Worm (Caenorhabditis elegans) whole organism, L4 larva: ENCODE data around the gene W02H5.2.
"Not testable (repeated sequence)": the region's sequence is repeated elsewhere in the genome, so short reads cannot be mapped to it uniquely, and the experiment has no call there.

Experiments
- R02D3.7 ChIP-seq: fragments of 150-350 bp; sonication (generic microtip); optimal IDR thresholded peaks from 3 replicates; lab custom pipeline; 2014; ENCODE audit warnings: missing biosample characterization, missing genetic modification characterization
- Y105C5A.15 ChIP-seq: fragments of 200-800 bp; sonication (Bioruptor generic); IDR thresholded peaks from 2 replicates; pipeline ENCODE4 v1.3.6; 2022; ENCODE audit warnings: missing genetic modification characterization, missing compliant biosample characterization
- aha-1 ChIP-seq: fragments of 150-350 bp; peaks from one replicate; lab custom pipeline; 2014; ENCODE audit warnings: missing biosample characterization, missing genetic modification characterization
- ama-1 ChIP-seq: fragments of 150-350 bp; optimal IDR thresholded peaks from 2 replicates; lab custom pipeline; 2014; ENCODE audit warnings: inconsistent platforms, mixed read lengths
- arid-1 ChIP-seq: fragments of 200-800 bp; sonication (Bioruptor generic); conservative IDR thresholded peaks from 2 replicates; pipeline ENCODE4 v1.3.6; 2022; ENCODE audit warnings: missing genetic modification reagents, missing genetic modification characterization, missing compliant biosample characterization
- ceh-32 ChIP-seq: sonication (generic microtip); optimal IDR thresholded peaks from 2 replicates; lab custom pipeline; 2016; ENCODE audit warnings: mild to moderate bottlenecking, missing genetic modification characterization, missing compliant biosample characterization; ENCODE audit not compliant: poor library complexity
- ceh-82 ChIP-seq: sonication (generic microtip); optimal IDR thresholded peaks from 2 replicates; lab custom pipeline; 2017; ENCODE audit warnings: missing biosample characterization, missing genetic modification characterization
- daf-12 ChIP-seq: fragments of 150-350 bp; optimal IDR thresholded peaks from 2 replicates; lab custom pipeline; 2014; ENCODE audit warnings: missing biosample characterization, missing genetic modification reagents, missing genetic modification characterization
- dmd-6 ChIP-seq: fragments of 200-800 bp; sonication (Bioruptor generic); IDR thresholded peaks from 2 replicates; pipeline ENCODE4 v1.3.6; 2022; ENCODE audit warnings: missing genetic modification reagents, missing genetic modification characterization, missing compliant biosample characterization
- dmd-8 ChIP-seq: fragments of 200-800 bp; sonication (Bioruptor generic); IDR thresholded peaks from 2 replicates; pipeline ENCODE4 v1.3.6; 2022; ENCODE audit warnings: missing genetic modification characterization, missing compliant biosample characterization
- dmd-9 ChIP-seq: fragments of 200-800 bp; sonication (Bioruptor generic); IDR thresholded peaks from 2 replicates; pipeline ENCODE4 v1.3.6; 2022; ENCODE audit warnings: missing genetic modification reagents, missing genetic modification characterization, missing compliant biosample characterization
- dve-1 ChIP-seq: sonication (generic microtip); optimal IDR thresholded peaks from 2 replicates; lab custom pipeline; 2017; ENCODE audit warnings: antibody characterized with exemption, mild to moderate bottlenecking, missing genetic modification characterization, missing compliant biosample characterization; ENCODE audit not compliant: insufficient read depth
- egl-43 ChIP-seq: fragments of 200-800 bp; sonication (Bioruptor generic); IDR thresholded peaks from 2 replicates; pipeline ENCODE4 v1.3.6; 2022; ENCODE audit warnings: missing genetic modification reagents, missing genetic modification characterization, missing compliant biosample characterization
- gei-8 ChIP-seq: fragments of 200-800 bp; sonication (Bioruptor generic); optimal IDR thresholded peaks from 2 replicates; lab custom pipeline; 2018; ENCODE audit warnings: mild to moderate bottlenecking, missing genetic modification characterization, missing compliant biosample characterization
- jun-1 ChIP-seq: fragments of 150-350 bp; optimal IDR thresholded peaks from 2 replicates; lab custom pipeline; 2014; ENCODE audit warnings: missing biosample characterization, missing genetic modification reagents, missing genetic modification characterization
- lim-7 ChIP-seq: fragments of 200-800 bp; sonication (Bioruptor generic); IDR thresholded peaks from 2 replicates; pipeline ENCODE4 v1.3.6; 2022; ENCODE audit warnings: missing genetic modification characterization, missing compliant biosample characterization
- lin-38 ChIP-seq: fragments of 200-800 bp; sonication (Bioruptor generic); IDR thresholded peaks from 2 replicates; pipeline ENCODE4 v1.3.6; 2022; ENCODE audit warnings: missing genetic modification reagents, missing genetic modification characterization, missing compliant biosample characterization
- nhr-28 ChIP-seq: fragments of 150-350 bp; optimal IDR thresholded peaks from 2 replicates; lab custom pipeline; 2014; ENCODE audit warnings: missing biosample characterization, missing genetic modification characterization
- nhr-48 ChIP-seq: sonication (generic microtip); optimal IDR thresholded peaks from 2 replicates; lab custom pipeline; 2016; ENCODE audit warnings: mild to moderate bottlenecking, missing genetic modification characterization, missing compliant biosample characterization
- nhr-76 ChIP-seq: fragments of 150-350 bp; optimal IDR thresholded peaks from 2 replicates; lab custom pipeline; 2014; ENCODE audit warnings: missing biosample characterization, missing genetic modification characterization
- pha-4 ChIP-seq, 2 experiments: fragments of 150-350 bp in 1 of 2; fragments of 200-800 bp in 1 of 2; sonication (Bioruptor generic) in 1 of 2; IDR thresholded peaks in 1 of 2; optimal IDR thresholded peaks in 1 of 2; 2 replicates each; pipeline versions ENCODE4 v1.3.6 to Lab custom; 2014 to 2022; ENCODE audit warnings: missing genetic modification characterization in 2 of 2, missing genetic modification reagents in 2 of 2, missing biosample characterization in 1 of 2, missing compliant biosample characterization in 1 of 2
- saeg-2 ChIP-seq: fragments of 200-800 bp; sonication (Bioruptor generic); IDR thresholded peaks from 2 replicates; pipeline ENCODE4 v1.3.6; 2022; ENCODE audit warnings: missing genetic modification reagents, missing genetic modification characterization, missing compliant biosample characterization
- set-16 ChIP-seq: fragments of 200-800 bp; sonication (Bioruptor generic); IDR thresholded peaks from 2 replicates; pipeline ENCODE4 v1.3.6; 2022; ENCODE audit warnings: missing genetic modification reagents, missing genetic modification characterization, missing compliant biosample characterization
- unc-130 ChIP-seq: sonication (generic microtip); optimal IDR thresholded peaks from 2 replicates; lab custom pipeline; 2016; ENCODE audit warnings: missing genetic modification reagents, missing genetic modification characterization, missing compliant biosample characterization
- unc-62 ChIP-seq, 3 experiments: fragments of 150-350 bp in 1 of 3; sonication (generic microtip); optimal IDR thresholded peaks in 2 of 3; peaks in 1 of 3; 1 replicate in 1 of 3; 2 replicates in 2 of 3; lab custom pipeline; 2014 to 2017; ENCODE audit warnings: missing biosample characterization in 3 of 3, missing genetic modification characterization in 3 of 3, missing genetic modification reagents in 3 of 3, missing genotype in 1 of 3
- ztf-7 ChIP-seq: fragments of 150-350 bp; optimal IDR thresholded peaks from 2 replicates; lab custom pipeline; 2014; ENCODE audit warnings: missing biosample characterization, missing genetic modification characterization

Gene W02H5.2

DNA sequence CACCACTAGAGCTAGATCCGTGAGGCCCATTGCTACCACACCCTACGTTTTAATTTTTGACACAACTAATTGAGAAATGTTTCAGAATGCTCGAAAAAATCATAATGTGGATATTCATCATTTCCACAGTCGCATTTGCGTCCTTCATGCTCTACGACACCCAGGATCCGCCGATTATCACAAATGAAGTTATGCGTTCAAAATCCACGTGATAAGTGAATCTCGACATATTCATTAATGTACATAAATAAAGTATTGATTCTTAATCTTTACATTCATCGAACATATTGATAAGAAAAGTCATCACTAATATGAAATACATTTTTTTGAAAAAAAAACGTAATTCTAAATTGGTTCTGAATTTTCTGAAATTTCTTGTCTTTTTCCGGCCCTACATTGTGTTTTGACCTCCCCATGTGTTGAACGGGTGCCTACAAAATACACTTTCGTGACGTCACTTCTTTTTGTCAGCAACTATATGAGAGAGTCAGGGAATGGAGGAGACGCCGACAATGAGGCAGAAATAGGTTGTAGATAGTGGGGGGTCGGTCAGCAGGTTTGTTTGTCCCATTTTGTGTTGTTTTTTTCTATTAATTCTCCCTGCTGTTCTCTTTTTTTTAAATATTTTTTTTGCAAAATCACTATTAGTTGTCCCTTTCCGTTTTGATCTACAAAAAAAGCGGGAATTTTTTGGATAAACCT lies 24.0 kb upstream of the W02H5.2 start, which contains the start of gene F53E10.1 (continued):
- TF ChIP-seq nhr-48 (tag; lab: Kevin White, UChicago) (peak; percentile 61), pha-4 (GFP tag; IDR thresholded peaks at IDR 0.05; lab: Robert Waterston, UW) (no peak), pha-4 (tag; optimal IDR thresholded peaks at IDR 0.05; lab: Kevin White, UChicago) (peak; percentile 72), ceh-82 (tag; lab: Kevin White, UChicago) (no peak), ama-1 (lab: Kevin White, UChicago) (no peak), R02D3.7 (tag; lab: Kevin White, UChicago) (no peak)

DNA sequence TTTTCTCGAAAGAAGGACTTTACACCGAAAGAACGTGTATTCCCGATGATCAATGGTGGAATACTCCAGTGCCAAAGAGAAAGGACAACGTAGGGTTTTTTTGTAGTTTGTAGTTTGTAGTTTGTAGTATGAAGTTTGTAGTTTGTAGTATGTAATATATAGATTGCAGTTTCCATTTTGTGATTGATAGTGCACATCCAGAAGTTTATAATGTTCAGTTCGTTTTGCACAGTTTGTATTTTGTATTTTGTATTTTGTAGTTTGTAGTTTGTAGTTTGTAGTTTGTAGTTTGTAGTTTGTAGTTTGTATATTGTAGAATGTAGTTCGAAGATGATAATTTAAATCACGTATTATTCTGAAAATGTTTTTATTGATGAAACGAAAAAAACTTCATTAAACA lies 21.6 kb upstream of the W02H5.2 start:
- peak; percentile 30 for TF ChIP-seq aha-1 (tag; lab: Kevin White, UChicago)
- TF ChIP-seq saeg-2, result no peak
- peak; percentile 95 for TF ChIP-seq nhr-28 (tag; lab: Kevin White, UChicago)

DNA sequence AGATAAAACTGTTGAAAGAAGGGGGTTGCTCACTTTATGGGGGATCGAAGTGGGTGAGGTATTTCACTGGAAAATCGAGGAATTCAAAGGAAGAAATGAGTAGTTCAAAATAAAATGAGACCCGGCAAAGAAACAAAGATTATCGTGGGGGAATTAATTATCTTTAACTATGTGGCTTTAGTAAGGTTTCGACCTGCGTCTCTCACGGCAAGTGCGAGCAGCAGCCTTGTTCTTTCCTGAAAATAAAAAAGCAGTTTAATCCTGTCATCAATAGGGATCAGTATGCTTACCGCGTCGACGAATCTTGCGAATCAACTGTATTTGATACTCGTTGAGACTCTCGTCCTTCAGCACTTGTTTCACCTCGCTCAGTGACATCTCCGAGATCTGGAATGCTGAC lies 17.3 kb upstream of the W02H5.2 start, which contains the start of gene srh-271:
TSS of gene srh-271 (minus strand) at position 101 of the 400 bp plus-strand sequence.
- TF ChIP-seq dmd-6 (no peak), ceh-32 (tag; lab: Kevin White, UChicago) (no peak), jun-1 (no peak), Y105C5A.15 (no peak), nhr-48 (tag; lab: Kevin White, UChicago) (no peak), daf-12 (tag; lab: Kevin White, UChicago) (no peak), ceh-82 (tag; lab: Kevin White, UChicago) (no peak), dve-1 (tag; lab: Kevin White, UChicago) (no peak), unc-130 (GFP tag; lab: Kevin White, UChicago) (no peak), dmd-9 (GFP tag; lab: Robert Waterston, UW) (no peak)

DNA sequence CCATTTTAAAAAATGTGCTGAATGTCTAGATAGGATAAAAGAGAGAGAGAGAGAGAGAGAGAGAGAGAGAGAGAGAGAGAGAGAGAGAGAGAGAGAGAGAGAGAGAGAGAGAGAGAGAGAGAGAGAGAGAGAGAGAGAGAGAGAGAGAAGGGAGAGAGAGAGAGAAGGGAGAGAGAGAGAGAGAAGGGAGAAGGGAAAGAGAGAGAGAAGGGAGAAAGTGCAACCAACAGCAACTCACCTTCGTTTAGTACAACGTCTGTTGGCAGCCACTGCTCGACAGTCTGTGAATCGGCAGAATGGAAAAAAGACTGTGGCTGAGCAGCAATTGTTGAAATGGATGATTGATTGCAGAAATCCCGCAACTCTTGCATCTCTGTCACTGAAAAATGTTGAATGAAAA lies 15.4 kb upstream of the W02H5.2 start:
- peak; percentile 78 for TF ChIP-seq set-16
- TF ChIP-seq aha-1 (tag; lab: Kevin White, UChicago), result peak; percentile 67
- TF ChIP-seq nhr-76, result no peak
- TF ChIP-seq unc-62 (GFP tag; optimal IDR thresholded peaks at IDR 0.05 in 1 of 2; lab: Kevin White, UChicago), result peak in 1 of 2 experiments; percentile 58
- TF ChIP-seq unc-62 (tag; optimal IDR thresholded peaks at IDR 0.05; lab: Kevin White, UChicago), result no peak

DNA sequence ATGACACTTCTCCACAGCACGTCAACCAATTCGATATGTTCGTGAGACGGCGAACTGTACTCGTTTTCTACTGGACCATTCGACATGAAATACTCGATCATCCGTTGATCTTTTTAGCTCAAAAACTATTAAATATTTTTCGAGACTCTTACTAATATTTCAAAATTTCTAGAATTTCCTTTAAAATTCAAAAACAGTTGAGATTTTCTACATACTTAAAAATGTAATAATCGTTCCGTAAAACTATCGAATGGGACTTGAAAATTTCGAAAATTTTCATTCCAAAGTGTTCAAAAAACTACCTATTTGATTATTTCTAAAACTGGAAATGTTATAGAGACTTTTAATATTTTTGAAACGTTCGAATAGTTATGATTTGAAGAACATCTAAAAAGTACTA lies 13.8 kb upstream of the W02H5.2 start, which contains the start of gene sknr-1:
TSS of gene sknr-1 (minus strand) at position 101 of the 400 bp plus-strand sequence.
- TF ChIP-seq ztf-7; pha-4 (GFP tag; IDR thresholded peaks at IDR 0.05; lab: Robert Waterston, UW); pha-4 (tag; optimal IDR thresholded peaks at IDR 0.05; lab: Kevin White, UChicago); gei-8: not testable (repeated sequence)

DNA sequence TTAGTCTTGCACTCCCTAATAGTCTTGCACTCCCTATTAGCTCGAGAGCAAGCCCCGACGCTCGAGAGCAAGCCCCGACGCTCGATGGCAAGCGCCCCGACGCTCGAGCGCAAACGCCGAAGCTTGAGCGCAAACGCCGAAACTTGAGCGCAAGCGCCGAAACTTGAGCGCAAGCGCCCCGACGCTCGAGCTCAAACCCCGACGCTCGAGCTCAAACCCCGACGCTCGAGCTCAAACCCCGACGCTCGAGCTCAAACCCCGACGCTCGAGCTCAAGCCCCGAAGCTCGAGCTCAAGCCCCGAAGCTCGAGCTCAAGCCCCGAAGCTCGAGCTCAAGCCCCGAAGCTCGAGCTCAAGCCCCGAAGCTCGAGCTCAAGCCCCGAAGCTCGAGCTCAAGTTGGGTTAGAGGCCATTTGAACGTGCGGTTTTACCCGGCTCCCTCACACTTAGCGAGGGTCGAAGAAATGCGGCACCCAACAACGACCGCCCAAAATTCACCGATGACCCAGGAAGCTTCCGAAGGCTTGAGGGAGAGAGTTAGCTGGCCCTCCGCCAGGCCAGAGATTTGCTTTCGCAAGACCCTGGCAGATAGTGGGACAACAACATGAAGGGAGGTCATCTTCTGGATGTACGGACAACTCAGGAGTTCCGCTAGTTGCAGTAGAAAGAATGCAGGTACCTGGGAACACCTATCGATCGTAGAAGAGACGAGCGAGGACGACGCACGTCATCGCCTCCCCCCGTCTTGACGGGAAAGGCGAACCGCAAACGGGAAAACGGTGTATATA lies 4.2 kb upstream of the W02H5.2 start:
- TF ChIP-seq lim-7 (GFP tag; lab: Robert Waterston, UW) (0 out of 2 replicates have a peak, but pooled peaks have one; percentile 14), egl-43 (0 out of 2 replicates have a peak, but pooled peaks have one; percentile 27), lin-38 (GFP tag; lab: Robert Waterston, UW) (peak; percentile 32), pha-4 (GFP tag; IDR thresholded peaks at IDR 0.05; lab: Robert Waterston, UW) (peak; percentile 33; the same call in 1 of the 2 replicates), set-16 (peak; percentile 97), arid-1 (GFP tag; lab: Robert Waterston, UW) (peak; percentile 46; the same call in 1 of the 2 replicates), dmd-8 (GFP tag; lab: Robert Waterston, UW) (0 out of 2 replicates have a peak, but pooled peaks have one; percentile 17)
- not testable (repeated sequence) for TF ChIP-seq pha-4 (tag; optimal IDR thresholded peaks at IDR 0.05; lab: Kevin White, UChicago)
